Fruit fly (Drosophila melanogaster): ENCODE results near the gene gdl-ORF39.

dm6 chr3L:15502256-15502655 is 7.0 kb upstream of the gdl-ORF39 start:
- TF ChIP-seq Bgb (GFP tag; IDR thresholded peaks at IDR 0.05; ENCODE audit: partially characterized antibody) (no peak), Dfd (GFP tag; optimal IDR thresholded peaks at IDR 0.05) (no peak), ap (GFP tag; IDR thresholded peaks at IDR 0.05) (no peak), Ada2b (GFP tag; IDR thresholded peaks at IDR 0.05) (no peak), CG11247 (GFP tag; IDR thresholded peaks at IDR 0.05) (no peak), CG7987 (GFP tag; optimal IDR thresholded peaks at IDR 0.05) (no peak), CG11093 (GFP tag; IDR thresholded peaks at IDR 0.05) (no peak), run (tag; optimal IDR thresholded peaks at IDR 0.05) (no peak), CG1024 (GFP tag; IDR thresholded peaks at IDR 0.05) (no peak), C15 (GFP tag; IDR thresholded peaks at IDR 0.05) (no peak)

All from whole organism, embryonic.